Fruit fly (Drosophila melanogaster): Measurements from ENCODE around the gene Ugt36E1.

Ugt36E1 gene

dm6 chr2L:18792806-18793205 lies 33.8 kb upstream of the Ugt36E1 start, which contains the start of gene ham:
ham (minus strand) TSS chr2L:18792906.
- TF ChIP-seq CG4730 (GFP tag; IDR thresholded peaks at IDR 0.05) (no peak), repo (GFP tag; optimal IDR thresholded peaks at IDR 0.05) (no peak), CG5180 (GFP tag; optimal IDR thresholded peaks at IDR 0.05) (no peak), CG5953 (GFP tag; IDR thresholded peaks at IDR 0.05) (no peak)

dm6 chr2L:18793243-18793642 lies 33.3 kb upstream of the Ugt36E1 start:
- TF ChIP-seq CG7928 (GFP tag; optimal IDR thresholded peaks at IDR 0.05) (no peak), Nf-YC (tag; optimal IDR thresholded peaks at IDR 0.05) (peak; percentile 58), Nf-YB (GFP tag; optimal IDR thresholded peaks at IDR 0.05) (peak; percentile 85), caup (GFP tag; optimal IDR thresholded peaks at IDR 0.05; ENCODE audit: severe bottlenecking) (no peak), CG10979 (tag; optimal IDR thresholded peaks at IDR 0.05) (no peak), GATAe (GFP tag; conservative IDR thresholded peaks at IDR 0.05) (no peak), CG6765 (GFP tag; optimal IDR thresholded peaks at IDR 0.05) (no peak), bigmax (GFP tag; optimal IDR thresholded peaks at IDR 0.05) (no peak)

DNA sequence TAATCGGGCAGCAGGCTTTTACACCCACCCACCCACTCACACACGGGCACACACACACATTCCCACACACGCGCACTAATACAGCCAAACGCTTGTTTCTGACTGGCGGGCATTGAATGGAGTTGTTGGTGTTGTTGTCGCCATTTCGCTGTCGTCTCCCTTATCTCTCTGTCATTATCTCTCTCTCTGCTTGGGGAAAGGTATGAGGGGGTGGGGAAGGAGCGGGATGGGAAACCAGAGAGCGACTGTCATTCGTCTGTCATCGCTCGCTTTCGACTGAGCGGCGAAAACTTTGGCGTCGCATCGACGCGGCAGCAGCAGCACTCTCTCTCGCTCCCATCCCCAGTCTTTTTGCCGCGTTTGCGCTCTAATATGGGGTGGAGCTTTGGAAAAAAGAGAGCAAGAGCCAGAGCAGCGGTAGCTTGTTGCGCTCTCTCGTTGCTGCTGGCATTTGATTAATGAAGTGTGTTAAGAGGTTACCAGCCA lies 30.6 kb upstream of the Ugt36E1 start:
- TF ChIP-seq Hsf (GFP tag; optimal IDR thresholded peaks at IDR 0.05) (no peak), ham (GFP tag; IDR thresholded peaks at IDR 0.05) (peak; percentile 45; the same call in 1 of the 2 replicates), ewg (GFP tag; optimal IDR thresholded peaks at IDR 0.05) (peak; percentile 79), YL-1 (GFP tag; optimal IDR thresholded peaks at IDR 0.05) (no peak), cwo (GFP tag; optimal IDR thresholded peaks at IDR 0.05) (no peak), Deaf1 (tag; optimal IDR thresholded peaks at IDR 0.05) (peak; percentile 78), Meics (GFP tag; optimal IDR thresholded peaks at IDR 0.05) (no peak), nerfin-1 (tag; optimal IDR thresholded peaks at IDR 0.05) (peak; percentile 32), CG11398 (GFP tag; optimal IDR thresholded peaks at IDR 0.05) (no peak), CG14710 (tag; optimal IDR thresholded peaks at IDR 0.05) (no peak), CG18619 (GFP tag; optimal IDR thresholded peaks at IDR 0.05) (no peak), CG11723 (GFP tag; optimal IDR thresholded peaks at IDR 0.05) (no peak), Scr (GFP tag; IDR thresholded peaks at IDR 0.05; ENCODE audit: partially characterized antibody) (no peak), cg (GFP tag; optimal IDR thresholded peaks at IDR 0.05) (peak; percentile 89), CoRest (tag; optimal IDR thresholded peaks at IDR 0.05) (peak; percentile 6), CG18764 (GFP tag; optimal IDR thresholded peaks at IDR 0.05) (no peak), crol (GFP tag; IDR thresholded peaks at IDR 0.05) (peak; percentile 85), Ada2b (GFP tag; IDR thresholded peaks at IDR 0.05) (no peak), exex (tag; optimal IDR thresholded peaks at IDR 0.05) (peak; percentile 13), CG30403 (GFP tag; optimal IDR thresholded peaks at IDR 0.05) (no peak), schlank (tag; optimal IDR thresholded peaks at IDR 0.05) (no peak), CG16863 (GFP tag; optimal IDR thresholded peaks at IDR 0.05) (no peak), tgo (GFP tag; IDR thresholded peaks at IDR 0.05) (no peak), fd96Cb (tag; optimal IDR thresholded peaks at IDR 0.05) (no peak), ind (GFP tag; optimal IDR thresholded peaks at IDR 0.05) (no peak), CG11456 (GFP tag; IDR thresholded peaks at IDR 0.05) (no peak), run (tag; optimal IDR thresholded peaks at IDR 0.05) (no peak), CG4360 (GFP tag; IDR thresholded peaks at IDR 0.05) (peak; percentile 60), grn (GFP tag; optimal IDR thresholded peaks at IDR 0.05) (peak; percentile 91), MESR4 (GFP tag; optimal IDR thresholded peaks at IDR 0.05) (no peak), Nf-YA (GFP tag; IDR thresholded peaks at IDR 0.05) (peak; percentile 83), Atf3 (GFP tag; optimal IDR thresholded peaks at IDR 0.05) (no peak), bbx (GFP tag; IDR thresholded peaks at IDR 0.05; ENCODE audit: partially characterized antibody) (no peak), Sry-δ (GFP tag; optimal IDR thresholded peaks at IDR 0.05) (no peak), her (GFP tag; optimal IDR thresholded peaks at IDR 0.05) (no peak), CG15601 (tag; optimal IDR thresholded peaks at IDR 0.05) (no peak)
